Worm (Caenorhabditis elegans) whole organism, mixed stage, embryonic: ENCODE results near the gene W09G12.7.

Experiments
- M03D4.4 ChIP-seq: sonication (generic microtip); optimal IDR thresholded peaks from 2 replicates; lab custom pipeline; 2017; ENCODE audit warnings: mild to moderate bottlenecking, missing genetic modification characterization, missing compliant biosample characterization
- bed-3 ChIP-seq: fragments of 200-800 bp; sonication (Bioruptor generic); optimal IDR thresholded peaks from 3 replicates; lab custom pipeline; 2018; ENCODE audit warnings: mild to moderate bottlenecking, missing genetic modification characterization, moderate library complexity, missing compliant biosample characterization
- blmp-1 ChIP-seq: fragments of 150-350 bp; optimal IDR thresholded peaks from 2 replicates; lab custom pipeline; 2014; ENCODE audit warnings: missing biosample characterization, missing genetic modification characterization
- ceh-39 ChIP-seq: fragments of 150-350 bp; optimal IDR thresholded peaks from 2 replicates; lab custom pipeline; 2014; ENCODE audit warnings: missing biosample characterization, missing genetic modification characterization
- ceh-83 ChIP-seq: fragments of 200-800 bp; sonication (Bioruptor generic); optimal IDR thresholded peaks from 2 replicates; lab custom pipeline; 2018; ENCODE audit warnings: mild to moderate bottlenecking, missing genetic modification characterization, missing compliant biosample characterization
- ces-1 ChIP-seq: fragments of 150-350 bp; optimal IDR thresholded peaks from 2 replicates; lab custom pipeline; 2014; ENCODE audit warnings: missing biosample characterization, missing genetic modification reagents, missing genetic modification characterization
- elt-1 ChIP-seq: sonication (generic microtip); optimal IDR thresholded peaks from 2 replicates; lab custom pipeline; 2017; ENCODE audit warnings: missing genetic modification characterization, mild to moderate bottlenecking, missing compliant biosample characterization, antibody characterized with exemption, moderate library complexity, borderline replicate concordance; ENCODE audit not compliant: insufficient read depth
- elt-3 ChIP-seq: fragments of 150-350 bp; optimal IDR thresholded peaks from 2 replicates; lab custom pipeline; 2014; ENCODE audit warnings: missing biosample characterization, missing genetic modification characterization
- flh-1 ChIP-seq: fragments of 200-800 bp; sonication (Bioruptor generic); optimal IDR thresholded peaks from 2 replicates; lab custom pipeline; 2018; ENCODE audit warnings: mild to moderate bottlenecking, missing genetic modification characterization, moderate library complexity, missing compliant biosample characterization
- ham-2 ChIP-seq: fragments of 200-800 bp; sonication (Bioruptor generic); optimal IDR thresholded peaks from 2 replicates; lab custom pipeline; 2018; ENCODE audit warnings: mild to moderate bottlenecking, missing genetic modification characterization, missing compliant biosample characterization
- lin-32 ChIP-seq: fragments of 200-800 bp; sonication (Bioruptor generic); optimal IDR thresholded peaks from 2 replicates; lab custom pipeline; 2018; ENCODE audit warnings: mild to moderate bottlenecking, missing genetic modification characterization, missing compliant biosample characterization
- mep-1 ChIP-seq: fragments of 150-350 bp; optimal IDR thresholded peaks from 2 replicates; lab custom pipeline; 2017; ENCODE audit warnings: missing biosample characterization, missing genetic modification reagents, missing genetic modification characterization, inconsistent platforms
- nhr-2 ChIP-seq: fragments of 150-350 bp; optimal IDR thresholded peaks from 2 replicates; lab custom pipeline; 2014; ENCODE audit warnings: missing biosample characterization, missing genetic modification characterization
- nhr-28 ChIP-seq: fragments of 150-350 bp; optimal IDR thresholded peaks from 2 replicates; lab custom pipeline; 2014; ENCODE audit warnings: missing biosample characterization, missing genetic modification characterization
- nhr-76 ChIP-seq: sonication (generic microtip); optimal IDR thresholded peaks from 2 replicates; lab custom pipeline; 2017; ENCODE audit warnings: missing biosample characterization, missing genetic modification characterization
- pha-4 ChIP-seq: fragments of 150-350 bp; optimal IDR thresholded peaks from 2 replicates; lab custom pipeline; 2018; ENCODE audit warnings: missing biosample characterization, missing genetic modification reagents, missing genetic modification characterization
- snpc-4 ChIP-seq: fragments of 150-350 bp; optimal IDR thresholded peaks from 2 replicates; lab custom pipeline; 2014; ENCODE audit warnings: missing biosample characterization, missing genetic modification characterization
- sptf-1 ChIP-seq: sonication (generic microtip); optimal IDR thresholded peaks from 2 replicates; lab custom pipeline; 2017; ENCODE audit warnings: mild to moderate bottlenecking, missing genetic modification characterization, moderate library complexity, missing compliant biosample characterization
- tbx-8 ChIP-seq: fragments of 200-800 bp; sonication (Bioruptor generic); optimal IDR thresholded peaks from 2 replicates; lab custom pipeline; 2018; ENCODE audit warnings: mild to moderate bottlenecking, missing genetic modification characterization, moderate library complexity, missing compliant biosample characterization
- unc-120 ChIP-seq: sonication (generic microtip); optimal IDR thresholded peaks from 2 replicates; lab custom pipeline; 2017; ENCODE audit warnings: missing genetic modification characterization, missing compliant biosample characterization; ENCODE audit not compliant: poor library complexity, severe bottlenecking
- unc-39 ChIP-seq: fragments of 150-350 bp; optimal IDR thresholded peaks from 2 replicates; lab custom pipeline; 2014; ENCODE audit warnings: missing biosample characterization, missing genetic modification characterization
- zip-8 ChIP-seq: fragments of 150-350 bp; optimal IDR thresholded peaks from 2 replicates; lab custom pipeline; 2014; ENCODE audit warnings: missing biosample characterization, missing genetic modification characterization

W09G12.7 gene

ce11 chrIV:1215536-1215935 lies 13.3 kb upstream of the W09G12.7 start:
- TF ChIP-seq mep-1 (tag; lab: Kevin White, UChicago) (no peak), blmp-1 (tag; lab: Kevin White, UChicago) (no peak), nhr-2 (no peak), snpc-4 (no peak), lin-32 (GFP tag; lab: Kevin White, UChicago) (no peak), elt-3 (no peak)

DNA sequence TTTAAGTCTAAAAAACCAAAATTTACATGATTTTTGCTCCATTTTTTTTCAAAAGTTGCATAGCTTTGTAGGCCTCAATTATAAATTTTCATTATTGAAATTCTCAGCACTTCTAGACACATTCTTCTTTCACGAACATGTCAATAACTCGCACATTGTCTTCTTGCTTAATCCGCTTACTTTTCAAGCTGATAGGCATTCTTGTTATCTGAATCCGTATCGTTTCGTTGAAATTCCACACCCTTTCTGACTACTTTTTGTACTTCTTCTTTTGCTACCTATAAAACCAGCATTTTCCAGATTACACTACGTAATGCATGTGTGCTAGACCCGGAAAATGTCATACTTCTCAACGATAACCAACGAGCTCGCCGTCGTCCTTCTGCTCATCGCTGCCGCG lies 12.6 kb upstream of the W09G12.7 start, which contains the start of gene W09G12.9:
Gene W09G12.9, plus strand, starts transcription at position 301 of the 400 bp plus-strand sequence.
- TF ChIP-seq blmp-1 (tag; lab: Kevin White, UChicago) (no peak), tbx-8 (GFP tag; lab: Kevin White, UChicago) (no peak), nhr-28 (tag; lab: Kevin White, UChicago) (no peak), unc-120 (tag; lab: Kevin White, UChicago) (no peak)

DNA sequence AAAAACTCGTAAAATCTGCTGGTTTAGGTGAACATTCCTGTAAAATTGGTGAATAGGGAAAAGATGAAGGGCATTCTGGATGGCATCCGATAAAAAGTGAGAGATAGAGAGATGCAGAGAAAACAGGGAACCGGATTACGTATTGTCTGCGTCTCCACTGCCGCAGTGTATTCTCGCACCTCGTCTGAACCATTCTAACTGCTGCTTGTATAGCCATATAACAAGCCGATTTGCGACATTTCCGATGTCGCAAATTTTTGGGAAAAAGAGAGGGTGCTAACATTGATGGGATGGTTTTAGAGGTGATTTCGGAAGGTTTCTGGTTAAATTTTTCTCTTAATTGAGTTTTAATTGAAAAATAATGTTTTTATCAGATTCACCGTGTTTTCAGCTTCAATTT lies 7.7 kb upstream of the W09G12.7 start, which contains the start of gene W09G12.10:
Gene W09G12.10, minus strand, starts transcription at position 121 of the 400 bp plus-strand sequence.
- peak; percentile 19 for TF ChIP-seq ces-1 (GFP tag; lab: Kevin White, UChicago)
- TF ChIP-seq sptf-1 (tag; lab: Kevin White, UChicago) = no peak
- TF ChIP-seq ham-2 (GFP tag; lab: Kevin White, UChicago) = peak; percentile 73

- no peak for TF ChIP-seq sptf-1 (tag; lab: Kevin White, UChicago)
- TF ChIP-seq, all 35 proteins: peak for 0
Measured at ce11 chrIV:1224781-1225180, 4.1 kb upstream of the W09G12.7 start.

DNA sequence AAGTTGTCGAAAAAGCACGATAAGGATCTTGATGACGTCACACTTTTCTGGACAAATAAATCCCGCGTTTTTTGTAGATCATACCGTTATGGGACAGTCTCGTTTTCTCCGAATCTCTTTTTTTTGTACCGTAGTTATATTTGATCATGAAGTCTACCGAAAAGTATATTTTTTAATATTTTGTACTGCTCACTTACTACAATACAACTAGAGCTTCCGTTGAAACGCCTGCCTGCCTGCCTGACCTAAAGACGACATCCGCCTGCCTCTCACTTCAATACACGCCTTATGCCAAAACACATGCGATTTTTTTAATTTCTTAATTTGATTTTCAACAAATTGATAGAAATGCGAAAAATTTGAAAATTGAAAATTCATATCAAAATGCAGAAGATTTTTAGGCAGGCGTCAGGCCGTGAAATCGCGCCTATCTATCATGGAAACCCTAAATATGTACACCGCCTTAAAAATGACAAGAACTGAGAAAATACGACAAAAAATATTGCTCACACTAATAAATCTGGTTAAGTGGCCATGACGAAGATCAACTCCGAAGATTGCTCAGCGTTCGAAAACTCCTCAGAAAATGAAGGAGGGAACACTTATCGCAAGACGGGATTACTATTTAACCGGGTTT lies 3.2 kb upstream of the W09G12.7 start, which contains the start of gene W09G12.8:
Gene W09G12.8, plus strand, starts transcription at position 587 of the 637 bp plus-strand sequence.
- TF ChIP-seq tbx-8 (GFP tag; lab: Kevin White, UChicago) (no peak), zip-8 (tag; lab: Kevin White, UChicago) (peak; percentile 0)

DNA sequence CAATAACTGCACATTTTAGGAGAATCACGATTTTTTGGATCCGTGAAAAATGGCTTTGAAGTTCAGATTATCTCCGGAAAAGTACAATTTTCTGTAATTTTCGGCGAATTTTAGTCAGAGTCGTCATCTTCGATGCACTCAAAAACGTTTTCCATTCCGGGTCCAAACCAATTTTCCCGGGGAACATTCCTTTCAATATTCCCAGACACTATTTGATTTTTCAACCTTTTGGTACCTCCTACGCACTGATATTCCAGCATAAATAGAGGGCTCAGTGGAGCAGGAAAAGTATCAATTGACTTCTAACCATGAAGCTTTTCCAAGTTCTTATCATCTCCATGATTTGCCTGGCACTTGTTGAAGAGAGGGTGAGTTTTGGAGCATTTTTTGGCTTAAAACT lies 2.7 kb downstream of the W09G12.7 start, which contains the start of gene W09G12.6:
Gene W09G12.6, plus strand, starts transcription at position 301 of the 400 bp plus-strand sequence.
- TF ChIP-seq ham-2 (GFP tag; lab: Kevin White, UChicago) = no peak
- no peak for TF ChIP-seq M03D4.4
- TF ChIP-seq nhr-28 (tag; lab: Kevin White, UChicago) = no peak
- TF ChIP-seq nhr-2 = no peak
- TF ChIP-seq, all 35 proteins: peak for 0

DNA sequence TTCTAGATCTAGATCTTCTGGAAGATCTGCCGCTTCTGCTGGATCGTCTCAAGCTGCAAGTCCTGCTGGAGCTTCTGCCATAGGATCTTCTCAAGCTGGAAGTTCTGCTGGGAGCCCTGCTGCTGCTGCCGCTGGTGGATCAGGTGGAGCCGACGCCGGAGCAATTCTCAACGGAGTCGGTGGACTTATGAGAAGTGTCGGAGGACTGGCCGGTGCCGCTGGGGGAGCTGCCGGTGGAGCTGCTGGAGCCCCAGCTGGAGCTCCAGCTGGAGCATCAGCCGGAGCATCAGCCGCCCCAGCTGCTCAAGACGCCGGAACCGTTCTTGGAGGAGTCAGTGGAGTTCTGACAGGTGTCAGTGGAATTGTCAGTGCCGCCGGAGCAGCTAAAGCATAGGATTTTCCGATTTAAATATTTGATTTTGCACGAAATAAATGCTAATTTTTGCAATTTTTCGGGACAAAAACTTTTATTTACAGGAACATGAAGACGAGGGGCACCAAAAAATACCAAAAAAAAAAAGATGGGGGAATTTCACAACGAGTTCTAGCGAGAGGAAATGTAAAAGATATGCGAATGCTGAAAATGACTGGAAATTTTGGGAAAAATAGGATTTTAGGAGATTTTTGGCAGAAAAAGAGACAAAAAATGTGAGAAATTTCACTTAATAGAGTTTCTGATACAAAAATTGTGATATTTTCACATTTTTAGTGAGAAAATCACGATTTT lies 3.7 kb downstream of the W09G12.7 start:
- TF ChIP-seq unc-39 (tag; lab: Kevin White, UChicago) (no peak), ceh-39 (tag; lab: Kevin White, UChicago) (no peak), ham-2 (GFP tag; lab: Kevin White, UChicago) (no peak)

DNA sequence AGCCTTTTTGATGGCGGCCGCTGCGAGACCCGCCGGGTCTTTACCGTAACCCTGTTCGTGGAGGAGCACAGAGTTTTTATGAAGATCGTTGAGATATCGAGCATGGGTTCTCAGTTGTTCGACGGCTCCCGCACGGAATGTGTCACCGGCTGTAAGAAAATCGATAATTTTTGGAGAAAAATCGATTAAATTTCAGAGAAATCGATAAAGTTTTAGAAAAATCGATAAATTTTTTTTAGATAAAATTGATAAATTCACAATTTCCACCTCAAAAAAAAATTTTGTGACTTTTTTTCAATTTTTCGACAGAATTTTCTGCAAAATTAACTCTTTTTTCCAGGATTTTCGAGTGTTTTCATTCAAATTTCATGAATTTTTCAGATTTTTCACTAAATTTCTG lies 5.9 kb downstream of the W09G12.7 start:
- TF ChIP-seq pha-4 (no peak), zip-8 (tag; lab: Kevin White, UChicago) (no peak), elt-1 (tag; lab: Kevin White, UChicago) (no peak), flh-1 (GFP tag; lab: Kevin White, UChicago) (no peak), sptf-1 (tag; lab: Kevin White, UChicago) (no peak), elt-3 (no peak), tbx-8 (GFP tag; lab: Kevin White, UChicago) (no peak), nhr-28 (tag; lab: Kevin White, UChicago) (no peak), snpc-4 (no peak), nhr-76 (tag; lab: Kevin White, UChicago) (no peak), lin-32 (GFP tag; lab: Kevin White, UChicago) (no peak), ham-2 (GFP tag; lab: Kevin White, UChicago) (no peak), bed-3 (GFP tag; lab: Kevin White, UChicago) (no peak), ceh-83 (GFP tag; lab: Kevin White, UChicago) (no peak)
